Fruit fly (Drosophila melanogaster) whole organism, prepupa: ENCODE measurements around the gene CG11899.

Experiments
- Blimp-1 ChIP-seq: fragments of 200-800 bp; sonication (Bioruptor generic); optimal IDR thresholded peaks from 3 replicates; lab custom pipeline; 2017; ENCODE audit warnings: missing biosample characterization, missing genetic modification characterization, mild to moderate bottlenecking, moderate library complexity, missing genetic modification reagents
- CG10669 ChIP-seq: fragments of 200-800 bp; sonication (Bioruptor generic); optimal IDR thresholded peaks from 3 replicates; lab custom pipeline; 2018; ENCODE audit warnings: missing biosample characterization, mild to moderate bottlenecking, missing genetic modification characterization, moderate library complexity
- CG11294 ChIP-seq: fragments of 200-800 bp; sonication (Bioruptor generic); IDR thresholded peaks from 2 replicates; pipeline ENCODE4 v1.3.6; 2022; ENCODE audit warnings: missing biosample characterization, missing genetic modification characterization
- CG11762 ChIP-seq: fragments of 200-800 bp; sonication (Bioruptor generic); optimal IDR thresholded peaks from 3 replicates; lab custom pipeline; 2016; ENCODE audit warnings: missing biosample characterization, missing genetic modification characterization; ENCODE audit not compliant: insufficient read depth
- CG11902 ChIP-seq: fragments of 200-800 bp; sonication (Bioruptor generic); optimal IDR thresholded peaks from 3 replicates; lab custom pipeline; 2016; ENCODE audit warnings: missing biosample characterization, missing genetic modification characterization
- CG15336 ChIP-seq: fragments of 200-800 bp; sonication (Bioruptor generic); IDR thresholded peaks from 2 replicates; pipeline ENCODE4 v1.3.6; 2022; ENCODE audit warnings: missing biosample characterization, missing genetic modification characterization
- CG1621 ChIP-seq: fragments of 200-800 bp; sonication (Bioruptor generic); optimal IDR thresholded peaks from 3 replicates; lab custom pipeline; 2018; ENCODE audit warnings: missing biosample characterization, mild to moderate bottlenecking, missing genetic modification characterization
- CG16779 ChIP-seq: fragments of 200-800 bp; sonication (Bioruptor generic); optimal IDR thresholded peaks from 3 replicates; lab custom pipeline; 2017; ENCODE audit warnings: missing biosample characterization, mild to moderate bottlenecking, missing genetic modification characterization
- CG32006 ChIP-seq: fragments of 200-800 bp; sonication (Bioruptor generic); optimal IDR thresholded peaks from 3 replicates; lab custom pipeline; 2017; ENCODE audit warnings: missing biosample characterization, mild to moderate bottlenecking, missing genetic modification characterization
- CG6163 ChIP-seq: fragments of 200-800 bp; sonication (Bioruptor generic); IDR thresholded peaks from 3 replicates; pipeline ENCODE4 v1.3.6; 2022; ENCODE audit warnings: missing biosample characterization, missing genetic modification characterization
- CG6276 ChIP-seq: fragments of 200-800 bp; sonication (Bioruptor generic); optimal IDR thresholded peaks from 2 replicates; lab custom pipeline; 2017; ENCODE audit warnings: missing biosample characterization, mild to moderate bottlenecking, missing genetic modification characterization
- CG6792 ChIP-seq: fragments of 200-800 bp; sonication (Bioruptor generic); optimal IDR thresholded peaks from 3 replicates; lab custom pipeline; 2016; ENCODE audit warnings: missing biosample characterization, missing genetic modification characterization
- CG6808 ChIP-seq: fragments of 200-800 bp; sonication (Bioruptor generic); optimal IDR thresholded peaks from 3 replicates; lab custom pipeline; 2017; ENCODE audit warnings: missing biosample characterization, missing genetic modification characterization, mild to moderate bottlenecking, moderate library complexity, missing genetic modification reagents
- CG6854 ChIP-seq: fragments of 200-800 bp; sonication (Bioruptor generic); optimal IDR thresholded peaks from 2 replicates; lab custom pipeline; 2017; ENCODE audit warnings: missing biosample characterization, mild to moderate bottlenecking, missing genetic modification characterization
- CG8119 ChIP-seq: fragments of 200-800 bp; sonication (Bioruptor generic); IDR thresholded peaks from 3 replicates; pipeline ENCODE4 v1.3.6; 2022; ENCODE audit warnings: missing biosample characterization, missing genetic modification characterization
- CG8319 ChIP-seq: fragments of 200-800 bp; sonication (Bioruptor generic); optimal IDR thresholded peaks from 3 replicates; lab custom pipeline; 2016; ENCODE audit warnings: missing biosample characterization, missing genetic modification characterization
- CG8632 ChIP-seq: fragments of 200-800 bp; sonication (Bioruptor generic); optimal IDR thresholded peaks from 3 replicates; lab custom pipeline; 2016; ENCODE audit warnings: missing biosample characterization, missing genetic modification characterization
- Eip78C ChIP-seq: fragments of 200-800 bp; sonication (Bioruptor generic); peaks from one replicate; lab custom pipeline; 2016; ENCODE audit warnings: missing biosample characterization, missing genetic modification characterization
- Eip93F ChIP-seq: fragments of 200-800 bp; sonication (Bioruptor generic); optimal IDR thresholded peaks from 2 replicates; lab custom pipeline; 2016; ENCODE audit warnings: missing biosample characterization, mild to moderate bottlenecking, missing genetic modification characterization
- Ets21C ChIP-seq: fragments of 200-800 bp; sonication (Bioruptor generic); optimal IDR thresholded peaks from 3 replicates; lab custom pipeline; 2016; ENCODE audit warnings: missing biosample characterization, missing genetic modification characterization
- Ets96B ChIP-seq: fragments of 200-800 bp; optimal IDR thresholded peaks from 2 replicates; lab custom pipeline; 2019; ENCODE audit warnings: missing biosample characterization, mild to moderate bottlenecking, missing genetic modification characterization, moderate library complexity
- Gug ChIP-seq: fragments of 200-800 bp; sonication (Bioruptor generic); IDR thresholded peaks from 2 replicates; pipeline ENCODE4 v1.3.6; 2022; ENCODE audit warnings: missing biosample characterization, missing genetic modification characterization
- Hr38 ChIP-seq: sonication (Bioruptor generic); optimal IDR thresholded peaks from 2 replicates; lab custom pipeline; 2016; ENCODE audit warnings: missing biosample characterization, missing genetic modification characterization
- Hr39 ChIP-seq: fragments of 200-800 bp; sonication (Bioruptor generic); optimal IDR thresholded peaks from 2 replicates; lab custom pipeline; 2016; ENCODE audit warnings: missing biosample characterization, missing genetic modification characterization
- Hr4 ChIP-seq: fragments of 200-800 bp; sonication (Bioruptor generic); optimal IDR thresholded peaks from 3 replicates; lab custom pipeline; 2016; ENCODE audit warnings: missing biosample characterization, missing genetic modification characterization
- Lpt ChIP-seq: fragments of 200-800 bp; sonication (Bioruptor generic); optimal IDR thresholded peaks from 3 replicates; lab custom pipeline; 2016; ENCODE audit warnings: missing biosample characterization, missing genetic modification characterization
- Met ChIP-seq: fragments of 200-800 bp; sonication (Bioruptor generic); optimal IDR thresholded peaks from 3 replicates; lab custom pipeline; 2016; ENCODE audit warnings: missing biosample characterization, missing genetic modification characterization
- OdsH ChIP-seq: fragments of 200-800 bp; sonication (Bioruptor generic); optimal IDR thresholded peaks from 3 replicates; lab custom pipeline; 2016; ENCODE audit warnings: missing biosample characterization, missing genetic modification characterization
- Smox ChIP-seq: fragments of 200-800 bp; sonication (Bioruptor generic); optimal IDR thresholded peaks from 3 replicates; lab custom pipeline; 2016; ENCODE audit warnings: missing biosample characterization, missing genetic modification characterization
- Sox102F ChIP-seq: fragments of 200-800 bp; sonication (Bioruptor generic); optimal IDR thresholded peaks from 2 replicates; lab custom pipeline; 2016; ENCODE audit warnings: missing biosample characterization, mild to moderate bottlenecking, missing genetic modification characterization
- Sox15 ChIP-seq: fragments of 200-800 bp; sonication (Bioruptor generic); optimal IDR thresholded peaks from 3 replicates; lab custom pipeline; 2016; ENCODE audit warnings: missing biosample characterization, missing genetic modification characterization
- achi ChIP-seq: fragments of 200-800 bp; sonication (Bioruptor generic); optimal IDR thresholded peaks from 3 replicates; lab custom pipeline; 2016; ENCODE audit warnings: missing biosample characterization, missing genetic modification characterization
- cyc ChIP-seq: fragments of 200-800 bp; sonication (Bioruptor generic); optimal IDR thresholded peaks from 3 replicates; lab custom pipeline; 2016; ENCODE audit warnings: missing biosample characterization, missing genetic modification characterization
- dsx ChIP-seq: fragments of 200-800 bp; optimal IDR thresholded peaks from 3 replicates; lab custom pipeline; 2019; ENCODE audit warnings: missing biosample characterization, mild to moderate bottlenecking, missing genetic modification characterization, moderate library complexity; ENCODE audit not compliant: poor library complexity, severe bottlenecking
- eg ChIP-seq: fragments of 200-800 bp; sonication (Bioruptor generic); IDR thresholded peaks from 3 replicates; pipeline ENCODE4 v1.3.6; 2022; ENCODE audit warnings: missing biosample characterization, missing genetic modification characterization
- esn ChIP-seq: fragments of 200-800 bp; sonication (Bioruptor generic); optimal IDR thresholded peaks from 2 replicates; lab custom pipeline; 2016; ENCODE audit warnings: missing biosample characterization, mild to moderate bottlenecking, missing genetic modification characterization, moderate library complexity
- fd59A ChIP-seq: fragments of 200-800 bp; sonication (Bioruptor generic); optimal IDR thresholded peaks from 2 replicates; lab custom pipeline; 2017; ENCODE audit warnings: missing biosample characterization, mild to moderate bottlenecking, missing genetic modification characterization, missing genetic modification reagents
- fd85E ChIP-seq: fragments of 200-800 bp; sonication (Bioruptor generic); optimal IDR thresholded peaks from 3 replicates; lab custom pipeline; 2016; ENCODE audit warnings: missing biosample characterization, missing genetic modification characterization
- fkh ChIP-seq: fragments of 200-800 bp; sonication (Bioruptor generic); optimal IDR thresholded peaks from 3 replicates; lab custom pipeline; 2017; ENCODE audit warnings: missing biosample characterization, mild to moderate bottlenecking, missing genetic modification characterization, moderate library complexity
- net ChIP-seq: fragments of 200-800 bp; sonication (Bioruptor generic); optimal IDR thresholded peaks from 3 replicates; lab custom pipeline; 2016; ENCODE audit warnings: missing biosample characterization, missing genetic modification characterization
- spab ChIP-seq: fragments of 200-800 bp; sonication (Bioruptor generic); optimal IDR thresholded peaks from 2 replicates; lab custom pipeline; 2017; ENCODE audit warnings: missing biosample characterization, mild to moderate bottlenecking, missing genetic modification characterization, missing genetic modification reagents
- svp ChIP-seq: fragments of 200-800 bp; sonication (Bioruptor generic); peaks from one replicate; lab custom pipeline; 2016; ENCODE audit warnings: missing biosample characterization, missing genetic modification characterization
- topi ChIP-seq: fragments of 200-800 bp; sonication (Bioruptor generic); optimal IDR thresholded peaks from 3 replicates; lab custom pipeline; 2016; ENCODE audit warnings: missing biosample characterization, missing genetic modification characterization
- vri ChIP-seq: fragments of 200-800 bp; sonication (Bioruptor generic); optimal IDR thresholded peaks from 3 replicates; lab custom pipeline; 2016; ENCODE audit warnings: missing biosample characterization, mild to moderate bottlenecking, missing genetic modification characterization

Gene CG11899

DNA sequence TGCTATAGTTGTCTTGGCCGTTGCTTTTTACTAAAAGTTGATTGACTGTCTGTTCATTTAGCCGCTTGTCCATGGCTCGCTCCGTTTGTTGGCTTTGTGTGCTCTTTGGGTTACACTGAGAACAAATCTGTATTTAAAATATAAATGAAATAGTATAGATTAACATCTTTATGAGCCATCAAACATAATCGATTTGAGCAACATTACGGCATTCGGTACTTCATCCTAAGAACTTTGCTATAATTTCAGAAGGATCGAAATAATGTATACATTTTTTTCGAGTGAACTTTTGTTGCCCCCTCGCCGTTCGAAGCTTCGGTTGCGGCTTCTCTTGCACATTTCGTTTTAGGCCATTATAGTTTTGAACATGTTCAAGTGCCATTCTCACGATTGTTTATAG lies 7.7 kb downstream of the CG11899 start (continued):
- TF ChIP-seq svp (GFP tag; lab: Kevin White, UChicago) (peak; percentile 73), spab (GFP tag; lab: Kevin White, UChicago) (peak; percentile 73), CG8632 (peak; percentile 58), vri (peak; percentile 22), CG6276 (GFP tag; lab: Kevin White, UChicago) (peak; percentile 88), Smox (GFP tag; lab: Kevin White, UChicago) (peak; percentile 43), OdsH (GFP tag; lab: Kevin White, UChicago) (peak; percentile 80), CG6854 (no peak), fd59A (GFP tag; lab: Kevin White, UChicago) (peak; percentile 76), net (GFP tag; lab: Kevin White, UChicago) (peak; percentile 70), Hr4 (peak; percentile 95), CG8119 (peak; percentile 95), CG1621 (tag; lab: Kevin White, UChicago) (peak; percentile 78), CG6163 (peak; percentile 93), Lpt (peak; percentile 77)

DNA sequence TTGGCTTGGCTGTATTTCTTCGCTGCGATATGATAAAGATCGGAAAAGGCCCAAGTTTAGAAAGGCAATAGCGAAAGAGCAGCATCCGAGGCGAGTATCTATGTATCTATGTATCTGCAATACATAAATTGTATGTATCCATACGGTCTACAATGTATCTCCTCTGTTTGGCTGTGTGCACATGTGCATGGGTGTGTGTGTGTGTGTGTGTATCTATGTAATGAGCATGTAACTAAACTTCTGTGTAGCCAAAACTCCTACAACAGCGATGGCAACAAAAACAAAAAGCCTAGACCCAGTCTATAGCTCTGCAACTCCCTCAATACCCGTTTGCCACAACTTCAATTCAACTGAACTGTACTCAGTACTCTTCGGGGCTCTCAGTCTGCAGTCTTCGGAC lies 9.8 kb downstream of the CG11899 start:
- TF ChIP-seq dsx (GFP tag; lab: Kevin White, UChicago) (peak; percentile 95), Sox102F (GFP tag; lab: Kevin White, UChicago) (no peak)
- TF ChIP-seq, all 60 proteins: peak for 1

DNA sequence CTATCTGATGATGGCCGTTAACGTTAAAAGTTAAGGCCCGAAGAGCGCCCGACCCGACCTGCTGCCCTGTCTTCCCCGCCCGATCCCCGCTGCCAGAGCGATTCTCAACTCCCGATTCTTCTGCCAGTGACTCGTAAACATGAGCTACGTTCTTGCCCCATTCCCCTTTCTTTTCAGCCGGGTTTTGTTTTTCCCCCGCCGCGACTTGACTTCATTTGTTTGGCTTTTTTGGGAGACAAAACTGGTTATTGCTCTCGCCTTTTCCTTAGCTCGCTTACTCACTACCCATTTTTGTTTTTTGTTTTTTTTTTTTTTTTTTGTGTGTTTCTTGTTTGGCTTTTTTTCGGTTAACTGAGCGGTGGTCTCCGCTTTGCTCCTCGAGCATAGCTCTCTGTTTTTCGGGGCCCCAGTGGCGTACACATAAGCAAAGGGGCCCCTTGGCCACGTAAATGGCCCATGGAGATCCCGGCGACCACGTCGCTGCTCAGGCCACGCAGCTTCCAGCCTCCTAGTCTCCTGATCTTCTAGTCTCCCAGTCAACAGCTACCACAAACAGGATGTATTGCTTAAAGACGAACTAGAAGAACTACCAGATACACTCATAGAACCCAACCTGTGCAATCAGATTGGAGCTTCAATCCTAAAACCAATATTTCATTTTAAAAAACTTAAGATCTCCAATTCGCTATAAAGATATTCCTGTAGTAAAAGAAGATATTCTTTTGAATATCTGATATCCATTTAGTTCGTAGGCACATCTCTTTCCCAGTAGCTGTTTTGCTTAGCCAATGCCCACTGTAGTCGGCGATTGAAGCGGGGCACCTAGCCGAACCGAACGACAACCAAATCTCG lies 10.5 kb downstream of the CG11899 start:
- peak; percentile 75 for TF ChIP-seq OdsH (GFP tag; lab: Kevin White, UChicago)
- peak; percentile 71; the same call in 1 of the 2 replicates for TF ChIP-seq CG11294 (GFP tag; lab: Robert Waterston, UW)
- peak; percentile 93 for TF ChIP-seq eg (GFP tag; lab: Robert Waterston, UW)
- peak; percentile 91 for TF ChIP-seq Hr4
- TF ChIP-seq CG1621 (tag; lab: Kevin White, UChicago) = peak; percentile 60
- peak; percentile 90 for TF ChIP-seq CG32006 (GFP tag; lab: Kevin White, UChicago)
- peak; percentile 63 for TF ChIP-seq spab (GFP tag; lab: Kevin White, UChicago)
- peak; percentile 47 for TF ChIP-seq CG8632
- peak; percentile 14 for TF ChIP-seq Hr38 (GFP tag; lab: Kevin White, UChicago)
- TF ChIP-seq Smox (GFP tag; lab: Kevin White, UChicago) = no peak
- TF ChIP-seq CG11762 (GFP tag; lab: Kevin White, UChicago) = no peak
- TF ChIP-seq dsx (GFP tag; lab: Kevin White, UChicago) = peak; percentile 72
- TF ChIP-seq Gug (GFP tag; lab: Robert Waterston, UW) = peak; percentile 61
- TF ChIP-seq fd85E = no peak
- TF ChIP-seq esn = peak; percentile 39
- TF ChIP-seq CG6792 (GFP tag; lab: Kevin White, UChicago) = peak; percentile 38
- peak; percentile 82 for TF ChIP-seq Eip78C (GFP tag; lab: Kevin White, UChicago)
- TF ChIP-seq Eip93F (GFP tag; lab: Kevin White, UChicago) = no peak
- TF ChIP-seq CG8119 = peak; percentile 88
- peak; percentile 67 for TF ChIP-seq Ets96B (tag; lab: Kevin White, UChicago)
- TF ChIP-seq CG6808 (GFP tag; lab: Kevin White, UChicago) = peak; percentile 75
- TF ChIP-seq Met = peak; percentile 43
- peak; percentile 74 for TF ChIP-seq net (GFP tag; lab: Kevin White, UChicago)
- peak; percentile 33 for TF ChIP-seq Blimp-1 (GFP tag; lab: Kevin White, UChicago)
- TF ChIP-seq CG15336 (GFP tag; lab: Robert Waterston, UW) = peak; percentile 85
- peak; percentile 62 for TF ChIP-seq CG10669 (GFP tag; lab: Kevin White, UChicago)
- peak; percentile 1 for TF ChIP-seq CG8319 (GFP tag; lab: Kevin White, UChicago)
- TF ChIP-seq CG16779 (tag; lab: Kevin White, UChicago) = peak; percentile 57
- peak; percentile 4 for TF ChIP-seq Hr39 (GFP tag; lab: Kevin White, UChicago)
- TF ChIP-seq CG11902 (GFP tag; lab: Kevin White, UChicago) = no peak
- peak; percentile 23 for TF ChIP-seq cyc (GFP tag; lab: Kevin White, UChicago)
- TF ChIP-seq CG6163 = peak; percentile 85
- peak; percentile 69 for TF ChIP-seq Sox102F (GFP tag; lab: Kevin White, UChicago)
- TF ChIP-seq achi (GFP tag; lab: Kevin White, UChicago) = peak; percentile 53
- peak; percentile 15 for TF ChIP-seq fkh (GFP tag; lab: Kevin White, UChicago)
- no peak for TF ChIP-seq Ets21C
- peak; percentile 48 for TF ChIP-seq Sox15 (GFP tag; lab: Kevin White, UChicago)
- TF ChIP-seq topi (GFP tag; lab: Kevin White, UChicago) = peak; percentile 43
- peak; percentile 87 for TF ChIP-seq CG6276 (GFP tag; lab: Kevin White, UChicago)
- TF ChIP-seq vri = peak; percentile 56
